Worm (Caenorhabditis elegans) whole organism, early embryonic: ENCODE data around the gene E02H1.5.

Experiments
- F13C5.2 ChIP-seq: sonication (generic microtip); optimal IDR thresholded peaks from 2 replicates; lab custom pipeline; 2017; ENCODE audit warnings: mild to moderate bottlenecking, missing genetic modification characterization, inconsistent platforms, missing compliant biosample characterization
- aly-1 ChIP-seq: sonication (generic microtip); optimal IDR thresholded peaks from 2 replicates; lab custom pipeline; 2016; ENCODE audit warnings: missing genetic modification characterization, missing compliant biosample characterization
- ama-1 ChIP-seq: fragments of 150-350 bp; optimal IDR thresholded peaks from 2 replicates; lab custom pipeline; 2014
- ceh-13 ChIP-seq: fragments of 200-800 bp; sonication (Bioruptor generic); optimal IDR thresholded peaks from 2 replicates; lab custom pipeline; 2018; ENCODE audit warnings: mild to moderate bottlenecking, missing genetic modification characterization, missing compliant biosample characterization
- flt-1 ChIP-seq: fragments of 200-800 bp; sonication (Bioruptor generic); IDR thresholded peaks from 2 replicates; pipeline ENCODE4 v1.3.6; 2022; ENCODE audit warnings: missing genetic modification characterization, missing compliant biosample characterization
- hmbx-1 ChIP-seq: sonication (generic microtip); optimal IDR thresholded peaks from 2 replicates; lab custom pipeline; 2016; ENCODE audit warnings: mild to moderate bottlenecking, missing genetic modification characterization, missing compliant biosample characterization
- hmg-4 ChIP-seq: fragments of 200-800 bp; sonication (Bioruptor generic); optimal IDR thresholded peaks from 2 replicates; lab custom pipeline; 2018; ENCODE audit warnings: mild to moderate bottlenecking, missing genetic modification characterization, missing compliant biosample characterization
- pes-1 ChIP-seq: fragments of 200-800 bp; sonication (Bioruptor generic); IDR thresholded peaks from 2 replicates; pipeline ENCODE4 v1.3.6; 2022; ENCODE audit warnings: missing genetic modification reagents, missing genetic modification characterization, missing compliant biosample characterization
- sea-1 ChIP-seq: fragments of 200-800 bp; sonication (Bioruptor generic); conservative IDR thresholded peaks from 2 replicates; pipeline ENCODE4 v1.3.6; 2022; ENCODE audit warnings: missing genetic modification characterization, missing compliant biosample characterization
- tbx-37 ChIP-seq: fragments of 200-800 bp; sonication (Bioruptor generic); conservative IDR thresholded peaks from 2 replicates; pipeline ENCODE4 v1.3.6; 2022; ENCODE audit warnings: missing genetic modification reagents, missing genetic modification characterization, missing compliant biosample characterization
- tra-4 ChIP-seq: sonication (generic microtip); optimal IDR thresholded peaks from 2 replicates; lab custom pipeline; 2017; ENCODE audit warnings: missing genetic modification characterization, missing compliant biosample characterization

ce11 chrII:9556582-9556981, 38.4 kb upstream of the E02H1.5 start:
- TF ChIP-seq flt-1 (GFP tag; lab: Robert Waterston, UW) (no peak), pes-1 (GFP tag; lab: Robert Waterston, UW) (no peak), hmg-4 (GFP tag; lab: Kevin White, UChicago) (no peak), ama-1 (no peak), sea-1 (GFP tag; lab: Robert Waterston, UW) (no peak), tbx-37 (no peak), F13C5.2 (no peak), aly-1 (no peak), ceh-13 (GFP tag; lab: Kevin White, UChicago) (no peak), tra-4 (tag; lab: Kevin White, UChicago) (no peak), hmbx-1 (tag; lab: Kevin White, UChicago) (no peak)
